Fruit fly (Drosophila melanogaster): ENCODE measurements around the gene Axn.

Gene Axn

DNA sequence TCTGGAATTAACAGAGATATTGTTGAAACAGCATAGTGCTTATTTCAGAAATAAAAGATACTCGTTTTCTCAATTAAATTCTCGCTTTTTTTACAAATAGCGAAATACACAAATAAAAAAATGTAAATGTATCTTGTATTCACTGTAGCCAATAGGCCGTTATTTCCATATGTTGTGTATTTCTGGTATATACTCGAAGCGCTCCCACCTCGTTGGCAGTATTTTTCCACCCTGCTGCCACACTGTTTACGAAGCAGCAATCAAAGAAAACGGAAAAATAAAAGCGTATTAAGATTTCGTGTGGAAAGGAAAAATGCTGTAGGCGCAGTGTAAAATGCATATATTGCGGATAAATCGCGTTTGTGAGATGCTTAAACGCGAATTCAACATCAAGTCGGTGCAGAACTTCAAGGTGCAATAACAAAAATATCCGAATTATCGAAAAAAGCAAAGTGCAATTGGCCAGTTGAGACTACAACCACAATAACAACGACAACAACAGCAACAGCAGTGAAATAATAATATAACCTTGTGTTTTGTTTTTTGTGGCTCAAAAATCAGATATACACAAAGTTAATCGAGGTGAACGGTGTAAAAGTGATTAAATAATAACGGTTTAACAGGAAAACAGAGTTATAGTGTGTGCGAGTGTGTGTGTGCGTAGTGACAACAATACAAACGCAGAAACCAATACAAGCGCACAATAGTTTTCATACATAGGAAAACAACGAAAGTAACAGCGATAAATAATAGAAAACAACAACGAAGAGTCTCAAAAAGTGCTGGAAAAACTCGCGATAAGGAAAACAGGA, 35.6 kb downstream of the Axn start, which contains the start of gene sima (continued):
- TF ChIP-seq Stat92E (GFP tag; optimal IDR thresholded peaks at IDR 0.05) (peak in 1 of 3 experiments; percentile 22), CG4730 (GFP tag; IDR thresholded peaks at IDR 0.05) (peak; percentile 20; the same call in 1 of the 2 replicates), CG13296 (GFP tag; optimal IDR thresholded peaks at IDR 0.05) (peak; percentile 36), sim (GFP tag; IDR thresholded peaks at IDR 0.05) (no peak), Nf-YB (GFP tag; optimal IDR thresholded peaks at IDR 0.05) (peak; percentile 18), vvl (GFP tag; IDR thresholded peaks at IDR 0.05) (peak; percentile 69), dmrt11E (tag; optimal IDR thresholded peaks at IDR 0.05) (no peak), CG4707 (GFP tag; optimal IDR thresholded peaks at IDR 0.05) (no peak), Sox100B (GFP tag; optimal IDR thresholded peaks at IDR 0.05) (no peak), CG31224 (GFP tag; IDR thresholded peaks at IDR 0.05) (0 out of 2 replicates have a peak, but pooled peaks have one; percentile 35), Tbp (GFP tag; optimal IDR thresholded peaks at IDR 0.05) (no peak), org-1 (GFP tag; optimal IDR thresholded peaks at IDR 0.05) (no peak), HLHmδ (GFP tag; optimal IDR thresholded peaks at IDR 0.05) (no peak), CG32532 (GFP tag; IDR thresholded peaks at IDR 0.05) (peak; percentile 61), salm (tag; optimal IDR thresholded peaks at IDR 0.05) (no peak), Bteb2 (GFP tag; optimal IDR thresholded peaks at IDR 0.05) (no peak), CG1529 (GFP tag; optimal IDR thresholded peaks at IDR 0.05) (no peak), CG4424 (GFP tag; optimal IDR thresholded peaks at IDR 0.05) (peak; percentile 10), schlank (tag; optimal IDR thresholded peaks at IDR 0.05) (no peak), Max (GFP tag; optimal IDR thresholded peaks at IDR 0.05) (no peak), knrl (GFP tag; IDR thresholded peaks at IDR 0.05; ENCODE audit: partially characterized antibody) (no peak; the same call in 2 of the 3 replicates), H15 (GFP tag; IDR thresholded peaks at IDR 0.05) (no peak), inv (GFP tag; IDR thresholded peaks at IDR 0.05; ENCODE audit: partially characterized antibody) (no peak), CG17612 (GFP tag; IDR thresholded peaks at IDR 0.05) (no peak), gce (GFP tag; IDR thresholded peaks at IDR 0.05) (no peak), CG13424 (tag; optimal IDR thresholded peaks at IDR 0.05) (peak; percentile 27), Myb (GFP tag; optimal IDR thresholded peaks at IDR 0.05) (peak; percentile 88), CG10462 (GFP tag; optimal IDR thresholded peaks at IDR 0.05) (peak; percentile 91), bab2 (GFP tag; optimal IDR thresholded peaks at IDR 0.05) (peak; percentile 15), Ssrp (tag; optimal IDR thresholded peaks at IDR 0.05) (no peak), TFAM (GFP tag; optimal IDR thresholded peaks at IDR 0.05) (no peak), CG17186 (GFP tag; optimal IDR thresholded peaks at IDR 0.05) (no peak), CG2678 (tag; optimal IDR thresholded peaks at IDR 0.05) (peak; percentile 28), CG1832 (GFP tag; optimal IDR thresholded peaks at IDR 0.05) (no peak), esg (GFP tag; conservative IDR thresholded peaks at IDR 0.05) (no peak), seq (GFP tag; IDR thresholded peaks at IDR 0.05) (no peak), Dip2 (GFP tag; IDR thresholded peaks at IDR 0.05) (no peak), ERR (GFP tag; optimal IDR thresholded peaks at IDR 0.05) (peak; percentile 34), grn (GFP tag; optimal IDR thresholded peaks at IDR 0.05) (no peak), CG8388 (GFP tag; optimal IDR thresholded peaks at IDR 0.05) (peak; percentile 44), trem (tag; optimal IDR thresholded peaks at IDR 0.05) (peak; percentile 64), hbn (GFP tag; IDR thresholded peaks at IDR 0.05; ENCODE audit: partially characterized antibody) (no peak), lilli (GFP tag; optimal IDR thresholded peaks at IDR 0.05) (peak; percentile 66), Eip74EF (GFP tag; optimal IDR thresholded peaks at IDR 0.05) (peak in 1 of 2 experiments; percentile 6), nmo (GFP tag; optimal IDR thresholded peaks at IDR 0.05) (peak; percentile 51), run (tag; optimal IDR thresholded peaks at IDR 0.05) (no peak), CG9817 (tag; optimal IDR thresholded peaks at IDR 0.05) (peak; percentile 1), sc (optimal IDR thresholded peaks at IDR 0.05) (no peak), sc (GFP tag; optimal IDR thresholded peaks at IDR 0.05) (no peak)

Data from whole organism, embryonic.